Worm (Caenorhabditis elegans): ENCODE data around the gene R13A5.7.
A peak's percentile ranks its signal among the peaks of the same experiment; 100 is the strongest.
"Not testable (repeated sequence)": the region's sequence is repeated elsewhere in the genome, so short reads cannot be mapped to it uniquely, and the experiment has no call there.

Gene R13A5.7

DNA sequence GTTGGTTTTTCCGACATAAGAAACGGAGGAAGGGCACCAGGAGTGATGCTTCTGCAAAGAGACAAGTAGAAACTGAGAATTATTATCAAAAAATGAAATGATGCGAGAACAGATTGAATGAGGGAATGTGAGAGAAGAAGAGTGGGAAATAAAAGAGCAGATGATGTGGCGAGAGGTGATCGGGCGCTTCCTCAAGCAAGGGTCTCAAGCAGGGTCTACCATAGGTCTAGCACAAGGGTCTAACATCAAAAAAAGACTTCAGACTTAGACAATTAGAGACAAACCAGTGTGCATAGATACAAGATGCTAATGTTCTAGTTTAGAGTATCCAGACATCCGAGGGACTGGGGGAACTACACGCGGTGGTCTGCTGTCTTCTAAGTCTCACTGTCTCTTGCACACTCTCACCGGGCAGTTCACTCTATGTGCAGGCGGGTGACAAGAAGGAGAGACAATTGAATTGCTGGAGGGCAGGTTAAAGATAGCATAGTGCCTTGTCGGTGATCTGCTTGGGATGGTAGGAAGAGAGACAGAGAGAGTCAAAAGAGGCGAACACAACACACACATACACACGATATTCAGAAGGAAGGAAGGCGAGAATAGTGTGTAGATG, at the start of gene R13A5.7:
R13A5.7 (minus strand) TSS at position 51 of the 613 bp plus-strand sequence.
- TF ChIP-seq cog-1 (tag; optimal IDR thresholded peaks at IDR 0.05) (peak; percentile 18), klf-2 (GFP tag; conservative IDR thresholded peaks at IDR 0.05) (no peak), flt-1 (GFP tag; IDR thresholded peaks at IDR 0.05) (peak; percentile 18; the same call in 1 of the 2 replicates), T22C8.4 (GFP tag; IDR thresholded peaks at IDR 0.05) (no peak)

DNA sequence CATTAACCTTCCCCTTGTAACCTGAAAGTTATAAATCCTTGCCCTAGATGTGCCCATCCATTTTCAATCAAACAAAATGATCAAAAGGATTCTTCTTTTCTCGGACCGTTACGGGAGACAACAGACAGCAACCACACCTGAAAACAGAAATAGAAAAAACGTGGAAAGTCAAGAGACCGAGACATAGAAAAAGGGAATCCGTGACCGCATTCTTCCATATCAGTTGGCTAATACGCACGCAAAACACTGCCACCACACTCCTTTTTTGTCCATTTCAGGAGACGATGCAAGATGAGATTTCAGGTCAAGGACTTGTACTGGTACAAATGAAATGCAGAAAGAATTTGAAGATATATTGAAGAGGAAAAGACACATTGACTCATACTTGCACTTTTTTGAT, 48.4 kb upstream of the R13A5.7 start:
- TF ChIP-seq ztf-23 (GFP tag; IDR thresholded peaks at IDR 0.05) (no peak), tab-1 (GFP tag; IDR thresholded peaks at IDR 0.05) (no peak), med-1 (GFP tag; optimal IDR thresholded peaks at IDR 0.05; ENCODE audit: insufficient read depth) (no peak), ref-1 (GFP tag; conservative IDR thresholded peaks at IDR 0.05) (no peak), ztf-29 (GFP tag; IDR thresholded peaks at IDR 0.05) (no peak), T22C8.4 (GFP tag; IDR thresholded peaks at IDR 0.05) (no peak), cog-1 (tag; optimal IDR thresholded peaks at IDR 0.05) (no peak)

DNA sequence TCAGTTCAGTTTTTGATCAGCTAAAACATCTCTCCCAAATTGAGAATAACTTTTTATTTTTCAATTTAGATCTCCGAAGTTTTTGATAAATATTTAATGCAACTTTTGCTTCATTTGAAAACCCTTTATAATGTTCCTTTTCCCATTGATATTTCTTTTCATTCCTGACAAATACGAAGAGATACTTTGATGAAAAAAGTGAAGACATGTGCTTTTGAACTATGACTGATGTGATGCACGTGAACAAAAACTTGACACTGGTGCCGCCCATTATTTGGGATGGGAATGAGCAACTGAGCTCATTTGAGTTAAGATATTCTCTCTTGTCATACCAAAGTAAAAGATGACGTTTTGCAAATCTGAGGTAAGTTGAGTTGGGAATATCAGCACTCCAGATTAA, 46.3 kb upstream of the R13A5.7 start, which contains the start of gene T04A6.1:
T04A6.1 (plus strand) TSS at position 301 of the 400 bp plus-strand sequence.
- TF ChIP-seq cog-1 (tag; optimal IDR thresholded peaks at IDR 0.05) = no peak
- no peak for TF ChIP-seq med-1 (GFP tag; optimal IDR thresholded peaks at IDR 0.05; ENCODE audit: insufficient read depth)
- no peak for TF ChIP-seq ztf-23 (GFP tag; IDR thresholded peaks at IDR 0.05)
- TF ChIP-seq ztf-29 (GFP tag; IDR thresholded peaks at IDR 0.05) = no peak
- no peak for TF ChIP-seq flt-1 (GFP tag; IDR thresholded peaks at IDR 0.05)
- TF ChIP-seq ref-1 (GFP tag; conservative IDR thresholded peaks at IDR 0.05) = no peak
- TF ChIP-seq tab-1 (GFP tag; IDR thresholded peaks at IDR 0.05) = no peak
- no peak for TF ChIP-seq klf-2 (GFP tag; conservative IDR thresholded peaks at IDR 0.05)
- TF ChIP-seq T22C8.4 (GFP tag; IDR thresholded peaks at IDR 0.05) = no peak

DNA sequence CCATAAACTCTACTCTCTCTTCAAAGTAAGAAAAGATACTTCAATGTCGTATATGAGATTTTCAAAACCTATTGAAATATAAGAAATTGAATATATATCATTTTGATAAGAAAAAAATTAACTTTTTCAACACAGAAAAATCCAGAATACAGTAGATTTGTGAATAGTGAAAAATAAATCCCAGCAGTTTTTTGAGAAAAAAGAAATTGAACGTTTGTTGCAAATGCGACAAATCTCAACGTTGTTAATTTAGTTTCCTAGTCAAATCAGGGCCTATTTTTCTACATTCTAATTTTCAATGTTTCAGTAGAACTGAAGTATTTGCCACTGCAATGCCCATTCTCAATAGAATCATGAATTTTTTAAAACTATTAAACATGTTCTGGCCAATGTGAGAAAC, 44.6 kb upstream of the R13A5.7 start, which contains the start of gene T04A6.2:
T04A6.2 (plus strand) TSS at position 301 of the 400 bp plus-strand sequence.
- TF ChIP-seq klf-2 (GFP tag; conservative IDR thresholded peaks at IDR 0.05) (no peak), flt-1 (GFP tag; IDR thresholded peaks at IDR 0.05) (no peak), tab-1 (GFP tag; IDR thresholded peaks at IDR 0.05) (no peak), ztf-23 (GFP tag; IDR thresholded peaks at IDR 0.05) (no peak), ztf-29 (GFP tag; IDR thresholded peaks at IDR 0.05) (no peak), ref-1 (GFP tag; conservative IDR thresholded peaks at IDR 0.05) (no peak), T22C8.4 (GFP tag; IDR thresholded peaks at IDR 0.05) (no peak), med-1 (GFP tag; optimal IDR thresholded peaks at IDR 0.05; ENCODE audit: insufficient read depth) (no peak), cog-1 (tag; optimal IDR thresholded peaks at IDR 0.05) (no peak)

DNA sequence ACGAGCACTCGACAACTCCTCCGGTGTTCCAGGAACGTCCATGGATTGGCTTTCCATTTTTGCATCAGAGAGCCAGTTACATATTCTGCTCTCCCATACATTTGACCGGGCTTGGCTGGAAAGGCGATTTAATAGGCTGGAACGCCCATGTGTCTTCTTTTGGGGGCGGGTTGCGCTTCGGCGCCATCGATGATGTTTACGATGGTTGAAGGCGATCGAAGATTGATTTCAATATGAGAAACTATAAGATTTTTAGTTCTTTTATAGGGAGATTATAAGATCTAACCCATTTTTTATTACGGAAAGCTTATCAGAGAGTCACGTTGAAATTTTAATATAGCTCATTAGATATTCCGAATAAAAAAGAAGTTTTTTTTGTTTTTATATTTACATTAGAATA, 39.2 kb upstream of the R13A5.7 start, which contains the start of gene nsph-4.3:
nsph-4.3 (minus strand) TSS at position 101 of the 400 bp plus-strand sequence.
- TF ChIP-seq flt-1 (GFP tag; IDR thresholded peaks at IDR 0.05) = no peak
- no peak for TF ChIP-seq ztf-23 (GFP tag; IDR thresholded peaks at IDR 0.05)
- TF ChIP-seq cog-1 (tag; optimal IDR thresholded peaks at IDR 0.05) = no peak
- TF ChIP-seq med-1 (GFP tag; optimal IDR thresholded peaks at IDR 0.05; ENCODE audit: insufficient read depth) = no peak

DNA sequence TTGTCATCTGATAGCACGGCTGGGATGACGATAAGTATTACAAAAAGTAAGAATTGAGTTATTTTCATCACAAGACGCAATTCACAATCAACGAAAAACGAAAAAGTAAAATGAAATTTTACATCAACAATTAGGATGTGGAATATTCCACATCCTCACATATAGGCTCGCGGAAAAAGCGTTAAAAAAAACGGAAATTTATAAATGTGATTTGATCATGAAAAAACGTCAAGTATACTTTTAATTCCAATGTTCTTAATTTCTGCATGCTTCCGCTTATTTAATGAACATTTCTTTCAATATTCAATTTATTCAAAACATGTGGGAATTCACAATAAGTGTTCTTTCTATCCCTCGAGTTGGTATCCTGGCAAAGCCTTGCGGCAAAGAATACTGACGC, 38.3 kb upstream of the R13A5.7 start, which contains the start of gene T04A6.3:
T04A6.3 (minus strand) TSS at position 101 of the 400 bp plus-strand sequence.
- no peak for TF ChIP-seq ztf-23 (GFP tag; IDR thresholded peaks at IDR 0.05)
- no peak for TF ChIP-seq cog-1 (tag; optimal IDR thresholded peaks at IDR 0.05)
- no peak for TF ChIP-seq ztf-29 (GFP tag; IDR thresholded peaks at IDR 0.05)
- no peak for TF ChIP-seq ref-1 (GFP tag; conservative IDR thresholded peaks at IDR 0.05)
- TF ChIP-seq klf-2 (GFP tag; conservative IDR thresholded peaks at IDR 0.05) = no peak
- no peak for TF ChIP-seq med-1 (GFP tag; optimal IDR thresholded peaks at IDR 0.05; ENCODE audit: insufficient read depth)
- TF ChIP-seq T22C8.4 (GFP tag; IDR thresholded peaks at IDR 0.05) = no peak
- no peak for TF ChIP-seq flt-1 (GFP tag; IDR thresholded peaks at IDR 0.05)
- no peak for TF ChIP-seq tab-1 (GFP tag; IDR thresholded peaks at IDR 0.05)

DNA sequence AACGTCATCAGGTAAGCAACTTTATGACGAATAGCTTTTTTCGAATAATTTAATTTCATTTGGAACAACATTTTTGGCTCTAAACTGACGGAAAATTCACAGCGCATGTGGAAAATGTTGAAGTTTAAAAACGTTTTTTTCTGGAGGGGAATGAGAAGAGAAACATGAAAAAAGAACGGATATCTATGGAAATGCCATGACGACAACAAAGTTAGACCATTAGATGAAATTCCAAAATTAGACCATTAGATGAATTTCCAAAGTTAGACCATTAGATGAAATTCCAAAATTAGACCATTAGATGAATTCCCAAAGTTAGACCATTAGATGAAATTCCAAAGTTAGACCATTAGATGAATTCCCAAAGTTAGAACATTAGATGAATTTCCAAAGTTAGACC, 24.5 kb upstream of the R13A5.7 start, which contains the start of gene Y80D4G.2:
Y80D4G.2 (minus strand) TSS at position 101 of the 400 bp plus-strand sequence.
- TF ChIP-seq klf-2 (GFP tag; conservative IDR thresholded peaks at IDR 0.05); ref-1 (GFP tag; conservative IDR thresholded peaks at IDR 0.05); flt-1 (GFP tag; IDR thresholded peaks at IDR 0.05): not testable (repeated sequence)

DNA sequence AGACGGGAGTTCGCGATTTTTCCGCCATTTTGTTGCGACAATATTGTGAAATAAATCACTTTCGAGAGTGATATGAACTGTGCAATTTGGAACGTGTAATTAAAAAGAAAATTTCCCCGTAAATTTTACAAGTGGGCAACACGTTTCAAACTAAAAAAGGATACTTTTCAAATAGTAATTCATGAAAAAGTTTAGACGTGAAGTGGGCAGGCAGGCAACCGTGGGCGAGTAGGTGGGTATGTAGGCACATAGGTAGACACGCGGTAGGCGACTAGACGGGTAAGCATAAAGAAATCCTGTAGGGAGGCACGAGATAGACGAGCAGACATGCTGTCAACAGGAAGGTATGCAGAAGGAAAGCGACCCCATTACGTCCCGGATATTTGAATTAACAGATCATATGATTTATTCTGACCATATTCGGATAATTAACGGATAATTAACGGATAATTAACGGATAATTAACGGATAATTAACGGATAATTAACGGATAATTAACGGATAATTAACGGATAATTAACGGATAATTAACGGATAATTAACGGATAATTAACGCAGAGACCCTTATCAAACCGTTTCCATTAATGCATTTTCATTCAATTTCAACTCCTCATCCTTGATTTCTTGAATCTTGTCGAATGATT, 23.5 kb upstream of the R13A5.7 start, which contains the start of gene R13A5.11:
R13A5.11 (minus strand) TSS at position 51 of the 644 bp plus-strand sequence.
- TF ChIP-seq ztf-23 (GFP tag; IDR thresholded peaks at IDR 0.05) (no peak), T22C8.4 (GFP tag; IDR thresholded peaks at IDR 0.05) (no peak), ref-1 (GFP tag; conservative IDR thresholded peaks at IDR 0.05) (no peak), flt-1 (GFP tag; IDR thresholded peaks at IDR 0.05) (no peak), cog-1 (tag; optimal IDR thresholded peaks at IDR 0.05) (no peak), tab-1 (GFP tag; IDR thresholded peaks at IDR 0.05) (no peak), med-1 (GFP tag; optimal IDR thresholded peaks at IDR 0.05; ENCODE audit: insufficient read depth) (no peak), klf-2 (GFP tag; conservative IDR thresholded peaks at IDR 0.05) (no peak), ztf-29 (GFP tag; IDR thresholded peaks at IDR 0.05) (no peak)

DNA sequence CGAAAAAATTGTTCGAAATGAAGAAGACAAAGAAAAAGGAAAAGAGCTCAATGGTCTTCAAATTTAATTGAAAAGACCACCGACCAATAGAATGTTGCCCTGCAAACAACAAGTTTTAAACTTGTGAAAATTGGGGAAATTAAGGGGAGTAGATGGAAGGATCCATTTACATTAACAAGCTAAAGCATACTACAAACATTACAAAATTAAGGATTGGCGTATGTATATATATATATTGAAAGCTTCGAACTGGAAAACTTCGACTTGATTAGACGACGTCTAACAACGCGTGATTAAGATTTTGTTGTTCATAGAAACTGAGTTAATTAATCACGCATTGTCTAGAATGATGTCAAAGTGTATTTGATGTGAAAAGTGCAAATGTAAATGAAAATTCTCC, 18.3 kb upstream of the R13A5.7 start, which contains the start of gene R13A5.15:
R13A5.15 (minus strand) TSS at position 101 of the 400 bp plus-strand sequence.
- TF ChIP-seq T22C8.4 (GFP tag; IDR thresholded peaks at IDR 0.05) (no peak), ztf-23 (GFP tag; IDR thresholded peaks at IDR 0.05) (no peak), klf-2 (GFP tag; conservative IDR thresholded peaks at IDR 0.05) (no peak)
